Worm (Caenorhabditis elegans): ENCODE results near the gene srj-15.
A peak's percentile ranks its signal among the peaks of the same experiment; 100 is the strongest.

srj-15 gene

DNA sequence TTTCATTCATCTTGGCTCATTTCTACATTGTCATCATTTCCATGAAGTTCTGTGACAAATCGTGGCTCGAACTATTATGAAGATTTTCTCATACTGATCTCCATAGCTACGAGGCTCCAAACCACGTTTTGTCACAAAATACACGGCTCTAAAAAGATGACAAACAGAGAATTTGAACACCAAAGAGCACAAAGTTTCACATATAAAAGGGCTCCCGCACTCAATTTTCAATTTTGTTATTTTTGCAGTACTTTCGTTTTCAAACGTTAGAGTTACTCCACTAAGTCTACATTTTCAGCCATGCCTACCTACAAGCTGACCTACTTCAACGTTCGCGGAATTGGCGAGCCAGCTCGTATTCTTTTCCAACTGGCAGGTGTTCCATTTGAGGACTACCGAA, 43.4 kb downstream of the srj-15 start, which contains the start of gene gst-37:
gst-37 (plus strand) TSS at position 301 of the 400 bp plus-strand sequence.
- TF ChIP-seq lsy-27 (tag; optimal IDR thresholded peaks at IDR 0.05; ENCODE audit: borderline replicate concordance, insufficient read depth) (no peak), nhr-90 (tag; optimal IDR thresholded peaks at IDR 0.05) (no peak), ztf-28 (GFP tag; IDR thresholded peaks at IDR 0.05) (no peak), ceh-40 (GFP tag; IDR thresholded peaks at IDR 0.05) (no peak), hmg-1.2 (GFP tag; IDR thresholded peaks at IDR 0.05) (no peak), F22D6.2 (tag; optimal IDR thresholded peaks at IDR 0.05) (no peak), snpc-1.1 (tag; optimal IDR thresholded peaks at IDR 0.05; ENCODE audit: insufficient read depth) (no peak), efl-1 (GFP tag; optimal IDR thresholded peaks at IDR 0.05) (no peak), K11D2.4 (GFP tag; IDR thresholded peaks at IDR 0.05) (no peak), lin-35 (GFP tag; optimal IDR thresholded peaks at IDR 0.05) (no peak), Y95B8A.8 (GFP tag; IDR thresholded peaks at IDR 0.05) (no peak), hmg-20 (GFP tag; IDR thresholded peaks at IDR 0.05) (no peak), madf-10 (tag; optimal IDR thresholded peaks at IDR 0.05) (no peak), him-1 (tag; optimal IDR thresholded peaks at IDR 0.05) (no peak), lin-26 (GFP tag; IDR thresholded peaks at IDR 0.05) (no peak), mxl-1 (tag; optimal IDR thresholded peaks at IDR 0.05) (no peak), ccch-3 (GFP tag; optimal IDR thresholded peaks at IDR 0.05) (no peak), atf-7 (tag; optimal IDR thresholded peaks at IDR 0.05) (no peak)

DNA sequence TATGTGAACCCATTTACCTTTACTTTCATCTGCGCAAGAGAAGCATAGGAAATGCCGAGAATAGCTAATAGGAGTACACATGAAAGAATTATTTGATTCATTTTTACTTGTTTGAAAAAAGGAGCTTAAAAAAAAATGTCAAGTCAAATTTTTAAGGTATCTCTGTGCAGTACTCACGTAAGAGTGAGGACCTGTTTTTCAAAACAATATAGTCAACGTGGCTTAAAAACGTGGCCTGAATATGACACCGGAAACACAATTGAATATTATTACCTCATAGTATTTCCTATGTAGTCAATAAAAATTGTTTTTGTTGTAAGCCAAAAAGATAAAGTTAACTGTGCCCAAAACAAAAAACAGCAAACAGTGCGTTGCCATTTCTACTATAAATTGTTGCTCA, 44.6 kb downstream of the srj-15 start, which contains the start of gene Y32G9A.12:
Y32G9A.12 (minus strand) TSS at position 101 of the 400 bp plus-strand sequence.
- TF ChIP-seq hlh-12 (tag; optimal IDR thresholded peaks at IDR 0.05) (no peak), lsl-1 (GFP tag; optimal IDR thresholded peaks at IDR 0.05) (no peak), mcd-1 (GFP tag; IDR thresholded peaks at IDR 0.05) (no peak), lin-26 (GFP tag; IDR thresholded peaks at IDR 0.05) (no peak), T07F8.4 (tag; optimal IDR thresholded peaks at IDR 0.05) (no peak), lin-35 (GFP tag; optimal IDR thresholded peaks at IDR 0.05) (no peak), akir-1 (GFP tag; optimal IDR thresholded peaks at IDR 0.05) (no peak), ztf-25 (GFP tag; IDR thresholded peaks at IDR 0.05) (no peak), lin-54 (GFP tag; optimal IDR thresholded peaks at IDR 0.05) (no peak)

DNA sequence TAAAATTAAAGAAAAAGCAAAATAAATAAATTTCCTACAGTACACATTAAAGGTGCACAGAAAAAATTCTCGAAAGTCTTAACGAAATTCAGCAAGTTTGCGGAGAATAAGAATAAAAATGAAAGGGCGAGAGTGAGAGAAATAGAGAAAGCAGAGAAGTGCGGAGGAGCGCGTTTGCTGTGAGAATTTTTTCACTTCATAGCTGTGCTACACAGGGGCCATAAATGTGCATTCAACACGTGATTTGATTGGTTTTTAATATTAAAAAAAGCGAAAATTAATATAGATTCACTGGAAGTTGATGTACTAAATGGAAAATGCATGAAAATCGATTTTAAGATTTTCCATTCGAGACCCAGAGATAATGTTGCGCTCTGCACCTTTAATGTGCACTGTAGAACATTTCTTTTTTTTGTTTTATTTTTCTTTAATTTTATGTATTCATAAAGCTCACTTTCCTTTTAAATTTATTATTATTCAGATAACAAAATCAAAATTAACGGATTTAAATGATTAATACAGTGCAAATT, 46.6 kb downstream of the srj-15 start, which contains the start of gene Y32G9A.2:
Y32G9A.2 (plus strand) TSS at position 480 of the 530 bp plus-strand sequence.
- TF ChIP-seq madf-6 (GFP tag; IDR thresholded peaks at IDR 0.05) (peak; percentile 70), ceh-91 (GFP tag; IDR thresholded peaks at IDR 0.05) (peak; percentile 46; the same call in 1 of the 2 replicates), T07F8.4 (tag; optimal IDR thresholded peaks at IDR 0.05) (no peak), F33H1.4 (GFP tag; IDR thresholded peaks at IDR 0.05) (peak; percentile 76), him-1 (tag; optimal IDR thresholded peaks at IDR 0.05) (peak; percentile 50), zim-3 (tag; optimal IDR thresholded peaks at IDR 0.05) (no peak), pbrm-1 (GFP tag; IDR thresholded peaks at IDR 0.05) (no peak), lsl-1 (GFP tag; optimal IDR thresholded peaks at IDR 0.05) (peak; percentile 84), dox-1 (GFP tag; IDR thresholded peaks at IDR 0.05) (peak; percentile 67), athp-1 (tag; optimal IDR thresholded peaks at IDR 0.05) (peak; percentile 99), xnd-1 (tag; optimal IDR thresholded peaks at IDR 0.05) (peak; percentile 66), mcd-1 (GFP tag; IDR thresholded peaks at IDR 0.05) (peak; percentile 94), efl-1 (GFP tag; optimal IDR thresholded peaks at IDR 0.05) (peak; percentile 32), ztf-18 (tag; optimal IDR thresholded peaks at IDR 0.05) (peak; percentile 23), D2030.7 (GFP tag; IDR thresholded peaks at IDR 0.05) (peak; percentile 26; the same call in 1 of the 2 replicates), Y67H2A.10 (GFP tag; conservative IDR thresholded peaks at IDR 0.05) (no peak)

All from whole organism, young adult.